Worm (Caenorhabditis elegans): ENCODE results near the gene gst-11.

The gst-11 gene

DNA sequence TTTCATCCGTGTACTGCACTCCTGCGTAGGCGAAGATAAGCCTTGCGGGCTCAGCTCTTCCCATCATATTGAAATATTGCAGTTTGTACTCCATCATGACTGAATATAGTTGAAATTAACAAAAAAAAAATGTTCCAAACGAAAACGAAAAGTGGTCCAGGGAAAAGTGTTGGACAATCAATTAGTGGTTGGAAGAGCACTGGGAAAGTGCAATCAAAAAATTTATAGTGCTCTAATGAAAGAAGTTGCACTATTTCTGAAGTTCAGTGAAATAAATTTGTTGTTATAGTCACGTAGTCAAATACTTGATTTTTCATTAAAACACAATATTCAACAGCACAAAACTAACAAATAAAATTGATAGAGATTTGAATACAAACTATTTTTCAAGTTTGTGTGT is at the start of gene gst-11:
gst-11 (minus strand) TSS at position 101 of the 400 bp plus-strand sequence.
- peak; percentile 25 for TF ChIP-seq ceh-8 (GFP tag; optimal IDR thresholded peaks at IDR 0.05)
- no peak for TF ChIP-seq hlh-17 (GFP tag; optimal IDR thresholded peaks at IDR 0.05; ENCODE audit: borderline replicate concordance)

DNA sequence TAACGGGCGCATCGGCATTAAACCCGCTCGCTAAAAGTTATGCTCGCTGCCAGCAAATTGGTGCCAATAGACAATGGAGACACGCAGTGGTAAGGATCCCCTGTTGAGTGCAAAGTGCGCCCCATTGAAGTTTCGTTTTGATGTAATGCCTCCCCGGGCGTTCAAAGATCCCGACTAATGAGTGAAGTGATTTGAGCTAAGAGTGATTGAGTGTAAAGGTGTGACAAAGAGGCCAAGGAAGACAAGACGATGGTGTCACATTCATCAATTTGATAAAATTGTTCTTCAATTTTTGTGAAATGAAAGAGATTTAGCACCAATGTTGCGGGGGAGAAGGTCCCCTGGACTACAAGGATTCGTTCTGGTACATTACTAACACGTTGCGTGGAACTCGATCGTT is 49.5 kb upstream of the gst-11 start:
- TF ChIP-seq C34B4.2 (tag; optimal IDR thresholded peaks at IDR 0.05), result no peak
- no peak for TF ChIP-seq zag-1 (tag; optimal IDR thresholded peaks at IDR 0.05)
- peak; percentile 38 for TF ChIP-seq rnt-1 (tag; optimal IDR thresholded peaks at IDR 0.05)
- TF ChIP-seq pag-3 (tag; optimal IDR thresholded peaks at IDR 0.05; ENCODE audit: borderline replicate concordance, insufficient read depth), result peak; percentile 24

DNA sequence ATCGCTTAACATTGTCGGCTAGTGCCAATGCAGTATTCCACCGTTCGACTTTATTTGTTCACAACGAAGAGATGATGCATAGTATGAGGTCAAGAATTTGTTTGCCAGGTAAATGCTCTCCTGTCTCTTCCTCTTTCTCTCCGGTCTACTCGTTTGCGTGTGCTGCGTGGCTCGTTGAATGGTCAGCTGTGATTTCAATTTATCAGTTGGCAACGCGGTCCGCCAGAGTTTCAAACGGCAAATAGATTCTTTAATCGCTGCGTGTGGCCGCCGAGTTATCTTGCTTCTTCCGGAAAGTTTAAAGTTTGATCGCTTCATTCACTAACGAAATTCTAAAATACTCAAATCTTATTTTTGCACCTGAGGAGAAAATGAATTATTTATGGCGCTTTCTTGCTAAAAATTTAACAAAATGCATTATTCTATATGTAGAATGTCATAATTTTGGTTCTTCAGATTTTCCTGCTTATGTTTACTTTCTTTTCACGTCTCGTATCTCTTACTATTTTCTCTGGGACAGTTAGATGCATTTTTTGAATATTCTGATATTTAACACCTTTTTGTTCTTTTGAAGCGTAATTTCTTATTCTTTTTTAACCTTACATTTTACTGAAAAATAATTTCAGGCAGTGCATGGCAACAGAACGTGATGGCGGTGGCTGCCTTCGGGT is 47.1 kb upstream of the gst-11 start, which contains the start of gene tsp-17:
tsp-17 (plus strand) TSS at position 621 of the 671 bp plus-strand sequence.
- TF ChIP-seq elt-3 (tag; optimal IDR thresholded peaks at IDR 0.05) (no peak), pag-3 (tag; optimal IDR thresholded peaks at IDR 0.05; ENCODE audit: borderline replicate concordance, insufficient read depth) (peak; percentile 80), lin-13 (GFP tag; optimal IDR thresholded peaks at IDR 0.05) (no peak), ceh-8 (GFP tag; optimal IDR thresholded peaks at IDR 0.05) (no peak), egl-13 (tag; optimal IDR thresholded peaks at IDR 0.05) (no peak), lin-39 (tag; optimal IDR thresholded peaks at IDR 0.05) (no peak), elt-2 (tag; optimal IDR thresholded peaks at IDR 0.05) (peak; percentile 7), mdl-1 (tag; optimal IDR thresholded peaks at IDR 0.05) (peak in 1 of 2 experiments; percentile 13), zag-1 (tag; optimal IDR thresholded peaks at IDR 0.05) (no peak), ama-1 (optimal IDR thresholded peaks at IDR 0.05) (no peak), pax-3 (tag; optimal IDR thresholded peaks at IDR 0.05) (no peak), unc-30 (tag; optimal IDR thresholded peaks at IDR 0.05) (no peak), mep-1 (tag; optimal IDR thresholded peaks at IDR 0.05) (no peak), nhr-71 (tag; optimal IDR thresholded peaks at IDR 0.05) (peak; percentile 35), C34B4.2 (tag; optimal IDR thresholded peaks at IDR 0.05) (no peak), hlh-4 (tag; optimal IDR thresholded peaks at IDR 0.05) (no peak), ztf-4 (tag; optimal IDR thresholded peaks at IDR 0.05) (no peak), nhr-90 (tag; optimal IDR thresholded peaks at IDR 0.05; ENCODE audit: poor library complexity) (no peak), ceh-82 (tag; optimal IDR thresholded peaks at IDR 0.05) (no peak), lsy-2 (tag; optimal IDR thresholded peaks at IDR 0.05) (no peak), lin-14 (GFP tag; optimal IDR thresholded peaks at IDR 0.05) (peak; percentile 37), unc-130 (tag; optimal IDR thresholded peaks at IDR 0.05) (peak; percentile 24), rnt-1 (tag; optimal IDR thresholded peaks at IDR 0.05) (peak; percentile 58)

DNA sequence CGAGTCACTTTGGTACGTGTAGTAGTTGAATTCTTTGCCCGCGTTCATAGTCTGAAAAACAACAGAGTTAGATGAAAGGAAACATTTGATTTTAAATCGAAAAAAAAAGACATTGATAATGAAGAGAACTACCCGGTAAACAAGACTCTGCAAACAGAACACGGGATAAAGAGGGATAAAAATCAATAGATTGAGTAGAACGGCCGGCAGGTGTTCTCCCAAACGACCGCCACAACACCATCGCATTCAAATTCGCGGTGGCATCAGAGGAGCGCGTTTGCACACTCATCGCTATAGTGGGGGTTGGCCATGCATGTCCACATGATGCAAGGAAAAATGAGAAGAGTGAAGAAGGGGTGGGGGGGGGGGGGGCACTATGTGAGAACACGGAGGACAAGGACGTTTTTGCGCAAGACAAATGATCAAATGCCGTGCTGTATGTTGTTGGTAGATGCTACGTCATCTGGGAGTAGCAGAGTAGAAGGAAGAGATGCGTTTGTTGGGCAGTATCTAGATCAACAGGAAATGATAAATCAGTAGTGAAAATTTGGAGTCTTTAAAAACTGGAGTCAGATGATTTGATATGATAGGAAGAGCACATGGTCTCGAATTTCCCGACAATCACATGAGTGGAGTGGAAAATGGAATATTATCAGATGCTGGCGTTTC is 45.1 kb upstream of the gst-11 start, which contains the start of gene tag-52:
tag-52 (minus strand) TSS at position 51 of the 669 bp plus-strand sequence.
- TF ChIP-seq elt-2 (tag; optimal IDR thresholded peaks at IDR 0.05) (peak; percentile 86), lin-13 (GFP tag; optimal IDR thresholded peaks at IDR 0.05) (no peak), skn-1 (tag; optimal IDR thresholded peaks at IDR 0.05) (no peak), jun-1 (tag; optimal IDR thresholded peaks at IDR 0.05) (no peak), nhr-19 (GFP tag; conservative IDR thresholded peaks at IDR 0.05) (peak; percentile 40), egl-27 (tag; optimal IDR thresholded peaks at IDR 0.05) (no peak), dsc-1 (tag; optimal IDR thresholded peaks at IDR 0.05) (no peak), nhr-47 (tag; optimal IDR thresholded peaks at IDR 0.05) (peak; percentile 27), C34B4.2 (tag; optimal IDR thresholded peaks at IDR 0.05) (no peak), vab-15 (tag; optimal IDR thresholded peaks at IDR 0.05) (no peak), rnt-1 (tag; optimal IDR thresholded peaks at IDR 0.05) (peak; percentile 26), tbx-2 (tag; optimal IDR thresholded peaks at IDR 0.05) (peak; percentile 33), nhr-71 (tag; optimal IDR thresholded peaks at IDR 0.05) (peak; percentile 72), mab-9 (GFP tag; IDR thresholded peaks at IDR 0.05) (no peak), ceh-88 (GFP tag; IDR thresholded peaks at IDR 0.05) (no peak), unc-86 (tag; optimal IDR thresholded peaks at IDR 0.05) (no peak), ztf-11 (tag; optimal IDR thresholded peaks at IDR 0.05) (no peak), grh-1 (GFP tag; IDR thresholded peaks at IDR 0.05) (no peak), nhr-28 (tag; optimal IDR thresholded peaks at IDR 0.05) (no peak), sox-4 (tag; optimal IDR thresholded peaks at IDR 0.05) (no peak), F16B12.6 (tag; optimal IDR thresholded peaks at IDR 0.05) (peak; percentile 9), blmp-1 (tag; optimal IDR thresholded peaks at IDR 0.05) (peak; percentile 53), ets-5 (GFP tag; IDR thresholded peaks at IDR 0.05) (no peak), xbp-1 (tag; optimal IDR thresholded peaks at IDR 0.05) (no peak), egl-13 (tag; optimal IDR thresholded peaks at IDR 0.05) (no peak), lin-39 (tag; optimal IDR thresholded peaks at IDR 0.05) (no peak)
